Fruit fly (Drosophila melanogaster) whole organism, embryonic: ENCODE measurements around the gene Cyp4d14.

ENCODE experiments used
- CG10543 ChIP-seq: fragments of 200-800 bp; sonication (Bioruptor generic); optimal IDR thresholded peaks from 3 replicates; lab custom pipeline; 2017; ENCODE audit warnings: missing biosample characterization, mild to moderate bottlenecking, missing genetic modification characterization, moderate library complexity
- CG4730 ChIP-seq: fragments of 200-800 bp; sonication (Bioruptor generic); IDR thresholded peaks from 2 replicates; pipeline ENCODE4 v1.3.6; 2022; ENCODE audit warnings: missing biosample characterization, missing genetic modification characterization
- Dek ChIP-seq: fragments of 200-800 bp; sonication (Bioruptor generic); optimal IDR thresholded peaks from 3 replicates; lab custom pipeline; 2019; ENCODE audit warnings: missing biosample characterization, mild to moderate bottlenecking, missing genetic modification characterization, moderate library complexity
- cad ChIP-seq: fragments of >200 bp; optimal IDR thresholded peaks from 2 replicates; lab custom pipeline; 2017; ENCODE audit warnings: missing biosample characterization, missing genetic modification characterization
- slp2 ChIP-seq: fragments of 200-800 bp; sonication (Bioruptor generic); optimal IDR thresholded peaks from 2 replicates; lab custom pipeline; 2016; ENCODE audit warnings: missing biosample characterization, missing genetic modification characterization
- unc-4 ChIP-seq: fragments of 200-800 bp; sonication (Bioruptor generic); IDR thresholded peaks from 2 replicates; pipeline ENCODE4 v1.3.6; 2022; ENCODE audit warnings: missing biosample characterization, missing genetic modification characterization; ENCODE audit not compliant: partially characterized antibody

DNA sequence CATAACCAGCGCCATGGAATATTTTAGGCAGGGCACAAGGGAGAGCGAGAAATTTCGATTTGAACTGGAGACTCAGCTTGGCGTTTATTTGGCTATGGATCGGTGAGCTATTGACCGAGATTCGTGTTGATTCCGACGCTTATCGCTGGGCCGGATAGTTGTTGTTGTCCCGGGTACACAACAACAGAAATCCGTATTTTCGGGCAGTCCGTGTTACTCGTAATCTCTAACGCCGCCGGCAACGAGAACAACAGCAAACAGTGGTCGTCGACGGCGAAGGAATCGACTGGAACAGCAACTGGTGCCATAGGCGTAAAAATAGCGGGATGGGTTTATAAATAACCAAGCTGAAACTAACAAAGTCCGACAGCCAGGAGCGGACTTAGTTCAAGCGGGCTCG, 16.8 kb upstream of the Cyp4d14 start:
- TF ChIP-seq CG4730 (GFP tag; lab: Robert Waterston, UW) (no peak), CG10543 (GFP tag; lab: Kevin White, UChicago) (no peak), cad (GFP tag; lab: Kevin White, UChicago) (no peak), unc-4 (no peak), Dek (tag; lab: Kevin White, UChicago) (no peak), slp2 (GFP tag; lab: Kevin White, UChicago) (no peak)
